Worm (Caenorhabditis elegans) whole organism, midembryonic: ENCODE measurements around the gene add-1.

ENCODE experiments used
- T22C8.4 ChIP-seq: fragments of 200-800 bp; sonication (Bioruptor generic); IDR thresholded peaks from 2 replicates; pipeline ENCODE4 v1.3.6; 2022; ENCODE audit warnings: missing genetic modification characterization, missing compliant biosample characterization
- cog-1 ChIP-seq: sonication (generic microtip); optimal IDR thresholded peaks from 2 replicates; lab custom pipeline; 2016; ENCODE audit warnings: missing genetic modification characterization, missing compliant biosample characterization
- flt-1 ChIP-seq: fragments of 200-800 bp; sonication (Bioruptor generic); IDR thresholded peaks from 2 replicates; pipeline ENCODE4 v1.3.6; 2022; ENCODE audit warnings: missing genetic modification characterization, missing compliant biosample characterization
- klf-2 ChIP-seq: fragments of 200-800 bp; sonication (Bioruptor generic); conservative IDR thresholded peaks from 2 replicates; pipeline ENCODE4 v1.3.6; 2022; ENCODE audit warnings: missing genetic modification reagents, missing genetic modification characterization, missing compliant biosample characterization
- med-1 ChIP-seq: sonication (generic microtip); optimal IDR thresholded peaks from 2 replicates; lab custom pipeline; 2017; ENCODE audit warnings: missing genetic modification characterization, mild to moderate bottlenecking, missing compliant biosample characterization, antibody characterized with exemption, missing genetic modification reagents; ENCODE audit not compliant: insufficient read depth
- ref-1 ChIP-seq: fragments of 200-800 bp; sonication (Bioruptor generic); conservative IDR thresholded peaks from 2 replicates; pipeline ENCODE4 v1.3.6; 2022; ENCODE audit warnings: missing genetic modification reagents, missing genetic modification characterization, missing compliant biosample characterization
- tab-1 ChIP-seq: fragments of 200-800 bp; sonication (Bioruptor generic); IDR thresholded peaks from 2 replicates; pipeline ENCODE4 v1.3.6; 2022; ENCODE audit warnings: missing genetic modification characterization, missing compliant biosample characterization
- ztf-23 ChIP-seq: fragments of 200-800 bp; sonication (Bioruptor generic); IDR thresholded peaks from 2 replicates; pipeline ENCODE4 v1.3.6; 2022; ENCODE audit warnings: missing genetic modification reagents, missing genetic modification characterization, missing compliant biosample characterization
- ztf-29 ChIP-seq: fragments of 200-800 bp; sonication (Bioruptor generic); IDR thresholded peaks from 2 replicates; pipeline ENCODE4 v1.3.6; 2022; ENCODE audit warnings: missing genetic modification reagents, missing genetic modification characterization, missing compliant biosample characterization

add-1 gene

DNA sequence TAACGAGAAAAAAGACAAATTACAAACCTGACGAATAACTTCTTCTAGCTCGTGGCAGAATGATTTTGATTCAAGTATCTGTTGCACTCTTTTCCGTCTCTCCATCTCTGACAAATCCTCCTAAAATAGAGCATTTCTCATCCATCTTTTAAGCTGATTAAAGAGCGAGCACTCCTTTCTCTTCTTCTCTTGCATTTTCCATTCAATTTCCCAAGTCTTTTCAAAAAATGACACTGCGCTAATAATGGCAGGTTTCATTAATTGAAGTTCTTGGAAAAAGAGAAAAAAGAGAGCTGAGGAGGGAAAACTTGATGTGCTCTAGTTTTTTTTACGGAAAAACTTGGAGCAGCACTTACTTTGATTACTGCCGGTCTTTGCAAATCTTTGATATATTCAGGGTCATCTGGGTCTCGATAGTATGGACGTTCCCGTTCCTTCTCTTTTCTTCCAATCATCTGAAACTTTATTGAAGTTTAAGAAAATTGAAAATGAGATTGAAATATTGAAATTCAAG is at the start of gene add-1:
add-1 (minus strand) TSS at position 464 of the 514 bp plus-strand sequence.
- TF ChIP-seq cog-1 (tag; lab: Kevin White, UChicago) = no peak

DNA sequence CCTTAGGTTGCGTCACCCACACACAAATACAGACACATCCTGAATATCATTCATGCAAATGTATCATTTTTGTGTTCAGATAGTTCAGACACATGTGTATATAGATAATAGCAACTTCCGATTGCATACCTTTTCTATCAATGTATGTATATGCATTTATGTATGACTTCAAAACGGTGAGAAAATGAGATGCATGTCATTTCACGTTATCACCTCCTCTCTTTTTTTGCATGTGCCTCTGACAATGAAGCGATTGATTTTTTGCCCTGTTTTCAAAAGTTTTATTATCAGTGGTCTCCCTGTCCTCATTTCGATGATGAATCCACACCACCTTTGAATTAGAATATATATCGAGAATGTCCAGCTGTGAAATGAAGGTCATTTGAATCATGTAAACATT is 46.0 kb upstream of the add-1 start, which contains the start of gene K05B2.2:
K05B2.2 (plus strand) TSS at position 278 of the 400 bp plus-strand sequence.
- TF ChIP-seq T22C8.4 (GFP tag; lab: Robert Waterston, UW) = no peak
- TF ChIP-seq klf-2 (GFP tag; lab: Robert Waterston, UW) = no peak
- TF ChIP-seq flt-1 (GFP tag; lab: Robert Waterston, UW) = no peak
- TF ChIP-seq tab-1 = no peak
- no peak for TF ChIP-seq ztf-29 (GFP tag; lab: Robert Waterston, UW)
- TF ChIP-seq med-1 (GFP tag; lab: Kevin White, UChicago) = no peak
- no peak for TF ChIP-seq ref-1 (GFP tag; lab: Robert Waterston, UW)
- no peak for TF ChIP-seq cog-1 (tag; lab: Kevin White, UChicago)
- TF ChIP-seq ztf-23 (GFP tag; lab: Robert Waterston, UW) = no peak

DNA sequence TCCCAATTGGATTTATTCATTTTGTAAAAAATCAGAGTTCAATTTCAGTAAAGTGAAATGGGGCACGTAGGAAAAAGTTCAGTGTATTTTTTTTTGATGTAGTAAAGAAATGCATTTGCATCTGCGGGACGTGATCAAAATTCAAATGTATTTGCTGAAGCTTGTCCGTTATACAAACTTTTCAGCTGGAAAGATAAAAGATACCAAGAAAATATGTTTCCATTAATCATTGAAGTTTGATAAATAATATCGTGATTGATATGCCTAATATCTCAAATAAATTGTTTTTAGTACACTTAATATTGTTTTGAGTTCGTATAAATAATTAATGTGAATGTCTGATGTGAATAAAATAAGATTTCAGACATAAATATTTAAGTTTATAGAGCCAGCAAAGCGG is 42.5 kb upstream of the add-1 start:
- no peak for TF ChIP-seq med-1 (GFP tag; lab: Kevin White, UChicago)
- no peak for TF ChIP-seq ztf-29 (GFP tag; lab: Robert Waterston, UW)
- TF ChIP-seq klf-2 (GFP tag; lab: Robert Waterston, UW) = no peak
- TF ChIP-seq ztf-23 (GFP tag; lab: Robert Waterston, UW) = no peak
- no peak for TF ChIP-seq tab-1
- TF ChIP-seq flt-1 (GFP tag; lab: Robert Waterston, UW) = no peak
- no peak for TF ChIP-seq T22C8.4 (GFP tag; lab: Robert Waterston, UW)
- TF ChIP-seq cog-1 (tag; lab: Kevin White, UChicago) = no peak
- no peak for TF ChIP-seq ref-1 (GFP tag; lab: Robert Waterston, UW)

DNA sequence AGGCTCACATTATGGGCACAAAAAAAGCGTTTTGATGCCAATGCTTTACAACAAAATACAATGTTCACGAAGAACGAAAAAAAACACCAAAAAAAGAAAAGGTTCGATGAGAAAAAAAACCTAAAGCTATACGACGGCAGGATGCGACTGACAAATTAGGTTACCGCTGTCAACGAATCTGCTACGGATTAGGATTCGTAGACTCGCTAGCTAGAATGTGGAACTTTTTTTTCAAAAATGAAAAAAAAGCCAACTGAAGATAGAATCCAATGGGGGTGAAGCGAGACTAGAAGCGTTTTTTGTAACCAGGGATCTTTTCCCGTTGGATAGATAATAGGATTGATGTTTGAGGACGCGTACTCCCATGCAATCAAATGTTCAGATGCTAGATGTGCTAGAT is 42.1 kb upstream of the add-1 start:
- TF ChIP-seq flt-1 (GFP tag; lab: Robert Waterston, UW) (no peak), ztf-23 (GFP tag; lab: Robert Waterston, UW) (no peak), T22C8.4 (GFP tag; lab: Robert Waterston, UW) (no peak), klf-2 (GFP tag; lab: Robert Waterston, UW) (no peak), cog-1 (tag; lab: Kevin White, UChicago) (no peak), tab-1 (no peak), ztf-29 (GFP tag; lab: Robert Waterston, UW) (no peak), ref-1 (GFP tag; lab: Robert Waterston, UW) (no peak), med-1 (GFP tag; lab: Kevin White, UChicago) (no peak)

DNA sequence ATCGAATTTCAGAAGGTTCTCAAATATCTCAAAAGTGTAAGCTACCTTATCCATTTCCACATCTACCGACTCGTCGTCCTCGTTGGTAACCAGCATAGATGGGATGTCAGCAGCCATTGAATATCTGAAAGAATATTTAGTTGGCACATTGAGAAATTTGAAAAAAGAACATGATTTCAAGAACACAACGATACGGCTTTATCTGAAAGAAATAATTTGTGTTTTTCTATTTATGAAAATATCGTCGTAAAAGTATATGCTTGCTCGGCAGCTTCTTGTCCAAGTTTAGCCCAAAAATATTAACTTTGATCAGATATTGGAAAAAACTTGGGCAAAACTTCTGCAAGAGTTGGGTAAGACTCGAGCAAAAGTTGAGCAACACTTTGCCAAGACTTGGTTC is 40.8 kb upstream of the add-1 start, which contains the start of gene T07F12.4:
T07F12.4 (minus strand) TSS at position 130 of the 400 bp plus-strand sequence.
- TF ChIP-seq ztf-23 (GFP tag; lab: Robert Waterston, UW) = no peak
- TF ChIP-seq ref-1 (GFP tag; lab: Robert Waterston, UW) = no peak
- TF ChIP-seq med-1 (GFP tag; lab: Kevin White, UChicago) = no peak
- TF ChIP-seq cog-1 (tag; lab: Kevin White, UChicago) = no peak
- TF ChIP-seq klf-2 (GFP tag; lab: Robert Waterston, UW) = no peak
- no peak for TF ChIP-seq T22C8.4 (GFP tag; lab: Robert Waterston, UW)
- TF ChIP-seq flt-1 (GFP tag; lab: Robert Waterston, UW) = no peak
- TF ChIP-seq tab-1 = no peak
- no peak for TF ChIP-seq ztf-29 (GFP tag; lab: Robert Waterston, UW)

DNA sequence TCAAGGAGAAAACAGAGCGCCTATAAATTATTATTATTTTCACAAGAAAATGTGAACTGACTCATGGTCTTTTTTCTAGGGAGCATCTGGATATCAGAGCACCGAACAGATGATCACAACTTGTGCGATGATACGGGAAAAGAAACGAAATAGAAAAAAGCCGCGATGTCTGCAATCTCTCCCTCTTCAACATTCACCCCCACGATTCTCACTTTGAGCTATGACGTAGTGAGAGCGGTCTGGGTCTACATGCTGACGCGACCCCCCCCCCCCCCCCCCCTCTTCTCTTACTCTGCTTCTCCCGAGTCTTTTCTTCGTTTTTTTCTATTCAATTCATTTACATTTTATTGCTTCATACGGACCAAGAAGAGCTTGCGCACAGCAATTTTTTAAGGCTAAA is 39.8 kb upstream of the add-1 start:
- TF ChIP-seq ztf-23 (GFP tag; lab: Robert Waterston, UW) (no peak), ref-1 (GFP tag; lab: Robert Waterston, UW) (no peak), tab-1 (no peak), T22C8.4 (GFP tag; lab: Robert Waterston, UW) (no peak), flt-1 (GFP tag; lab: Robert Waterston, UW) (no peak), med-1 (GFP tag; lab: Kevin White, UChicago) (no peak), cog-1 (tag; lab: Kevin White, UChicago) (no peak), klf-2 (GFP tag; lab: Robert Waterston, UW) (no peak), ztf-29 (GFP tag; lab: Robert Waterston, UW) (no peak)

DNA sequence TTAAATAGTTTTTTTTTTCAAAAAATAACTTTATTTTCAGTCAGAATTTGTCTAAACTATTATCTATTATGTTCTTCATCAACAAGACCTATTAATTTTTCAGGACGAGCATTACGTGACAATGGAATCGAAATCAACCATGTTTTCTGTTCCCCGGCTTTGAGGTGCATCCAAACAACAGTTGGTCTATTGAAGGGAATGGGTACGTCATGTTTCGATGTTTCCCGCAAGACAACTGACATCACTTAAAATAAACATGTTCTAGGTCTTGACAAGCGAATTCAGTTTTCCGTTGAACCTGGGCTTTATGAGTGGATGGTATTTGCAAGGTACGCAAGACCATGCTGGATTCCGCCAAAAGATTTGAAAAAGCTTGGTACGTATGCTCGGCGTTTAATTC is 35.4 kb upstream of the add-1 start:
- TF ChIP-seq ztf-29 (GFP tag; lab: Robert Waterston, UW) (no peak), cog-1 (tag; lab: Kevin White, UChicago) (no peak), ztf-23 (GFP tag; lab: Robert Waterston, UW) (no peak), klf-2 (GFP tag; lab: Robert Waterston, UW) (no peak), flt-1 (GFP tag; lab: Robert Waterston, UW) (no peak), tab-1 (no peak), med-1 (GFP tag; lab: Kevin White, UChicago) (no peak)

DNA sequence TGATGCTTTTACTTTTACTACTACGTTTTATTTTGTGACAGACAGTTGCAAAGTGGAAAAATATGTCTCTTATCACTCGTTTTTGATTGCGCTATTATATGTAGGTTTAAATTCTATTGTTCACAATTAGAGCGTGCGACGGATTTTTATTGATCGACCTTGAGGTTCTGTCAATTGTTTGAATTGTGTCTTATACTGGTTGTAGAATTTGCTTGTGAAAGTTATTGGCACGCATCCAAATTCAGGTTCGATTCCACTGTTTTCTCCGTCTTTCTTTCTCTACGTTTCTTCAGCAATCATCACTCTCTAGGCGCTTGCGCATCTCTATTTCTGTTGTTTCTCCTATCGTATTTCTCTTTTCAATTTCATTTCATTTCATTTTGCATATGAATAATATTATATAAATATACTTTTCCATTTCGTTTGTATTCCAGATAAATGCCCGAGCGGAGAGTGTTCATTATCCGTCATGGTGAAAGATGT is 33.8 kb upstream of the add-1 start, which contains the start of gene T07F12.1:
T07F12.1 (plus strand) TSS at position 433 of the 483 bp plus-strand sequence.
- TF ChIP-seq ztf-29 (GFP tag; lab: Robert Waterston, UW) (no peak), cog-1 (tag; lab: Kevin White, UChicago) (no peak), ztf-23 (GFP tag; lab: Robert Waterston, UW) (no peak), ref-1 (GFP tag; lab: Robert Waterston, UW) (no peak), T22C8.4 (GFP tag; lab: Robert Waterston, UW) (no peak), flt-1 (GFP tag; lab: Robert Waterston, UW) (no peak), tab-1 (no peak), klf-2 (GFP tag; lab: Robert Waterston, UW) (no peak), med-1 (GFP tag; lab: Kevin White, UChicago) (no peak)

DNA sequence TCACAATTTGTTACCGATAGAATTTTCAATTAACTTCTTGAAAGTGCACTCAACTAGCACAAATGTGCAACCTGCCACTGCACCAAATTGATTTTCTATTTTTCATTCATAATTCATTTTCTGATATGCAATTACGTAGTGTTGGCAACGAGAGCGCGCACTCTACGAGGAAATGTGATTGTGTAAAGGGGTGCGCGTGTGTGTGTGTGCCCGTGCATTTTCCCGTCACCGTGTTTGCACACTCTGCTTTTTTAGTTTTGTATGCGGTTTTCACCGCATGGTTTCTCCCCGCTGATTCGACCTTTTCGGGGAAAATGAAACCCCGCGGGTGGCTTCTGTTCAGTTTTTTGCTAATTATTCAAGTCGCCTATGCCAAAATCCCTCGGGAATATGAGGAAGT is 30.3 kb upstream of the add-1 start, which contains the start of gene T07F12.2:
T07F12.2 (plus strand) TSS at position 87 of the 400 bp plus-strand sequence.
- TF ChIP-seq tab-1 (peak; percentile 70), klf-2 (GFP tag; lab: Robert Waterston, UW) (no peak), ztf-23 (GFP tag; lab: Robert Waterston, UW) (peak; percentile 23; the same call in 1 of the 2 replicates)
